Fruit fly (Drosophila melanogaster) whole organism, prepupa: ENCODE results near the gene Abi.

Source experiments
- Blimp-1 ChIP-seq: fragments of 200-800 bp; sonication (Bioruptor generic); optimal IDR thresholded peaks from 3 replicates; lab custom pipeline; 2017; ENCODE audit warnings: missing biosample characterization, missing genetic modification characterization, mild to moderate bottlenecking, moderate library complexity, missing genetic modification reagents
- CG10631 ChIP-seq: fragments of 200-800 bp; sonication (Bioruptor generic); optimal IDR thresholded peaks from 2 replicates; lab custom pipeline; 2016; ENCODE audit warnings: missing biosample characterization, missing genetic modification characterization
- CG11762 ChIP-seq: fragments of 200-800 bp; sonication (Bioruptor generic); optimal IDR thresholded peaks from 3 replicates; lab custom pipeline; 2016; ENCODE audit warnings: missing biosample characterization, missing genetic modification characterization; ENCODE audit not compliant: insufficient read depth
- CG11902 ChIP-seq: fragments of 200-800 bp; sonication (Bioruptor generic); optimal IDR thresholded peaks from 3 replicates; lab custom pipeline; 2016; ENCODE audit warnings: missing biosample characterization, missing genetic modification characterization
- CG15336 ChIP-seq: fragments of 200-800 bp; sonication (Bioruptor generic); IDR thresholded peaks from 2 replicates; pipeline ENCODE4 v1.3.6; 2022; ENCODE audit warnings: missing biosample characterization, missing genetic modification characterization
- CG1621 ChIP-seq: fragments of 200-800 bp; sonication (Bioruptor generic); optimal IDR thresholded peaks from 3 replicates; lab custom pipeline; 2018; ENCODE audit warnings: missing biosample characterization, mild to moderate bottlenecking, missing genetic modification characterization
- CG31627 ChIP-seq: fragments of 200-800 bp; sonication (Bioruptor generic); optimal IDR thresholded peaks from 3 replicates; lab custom pipeline; 2016; ENCODE audit warnings: missing biosample characterization, missing genetic modification characterization
- CG32006 ChIP-seq: fragments of 200-800 bp; sonication (Bioruptor generic); optimal IDR thresholded peaks from 3 replicates; lab custom pipeline; 2017; ENCODE audit warnings: missing biosample characterization, mild to moderate bottlenecking, missing genetic modification characterization
- CG34406 ChIP-seq: fragments of 200-800 bp; sonication (Bioruptor generic); optimal IDR thresholded peaks from 3 replicates; lab custom pipeline; 2016; ENCODE audit warnings: missing biosample characterization, missing genetic modification characterization
- CG3919 ChIP-seq: fragments of 200-800 bp; sonication (Bioruptor generic); optimal IDR thresholded peaks from 3 replicates; lab custom pipeline; 2016; ENCODE audit warnings: missing biosample characterization, missing genetic modification characterization
- CG6163 ChIP-seq: fragments of 200-800 bp; sonication (Bioruptor generic); IDR thresholded peaks from 3 replicates; pipeline ENCODE4 v1.3.6; 2022; ENCODE audit warnings: missing biosample characterization, missing genetic modification characterization
- CG6808 ChIP-seq: fragments of 200-800 bp; sonication (Bioruptor generic); optimal IDR thresholded peaks from 3 replicates; lab custom pipeline; 2017; ENCODE audit warnings: missing biosample characterization, missing genetic modification characterization, mild to moderate bottlenecking, moderate library complexity, missing genetic modification reagents
- CG7368 ChIP-seq: fragments of 200-800 bp; sonication (Bioruptor generic); optimal IDR thresholded peaks from 3 replicates; lab custom pipeline; 2016; ENCODE audit warnings: missing biosample characterization, missing genetic modification characterization
- CG8319 ChIP-seq: fragments of 200-800 bp; sonication (Bioruptor generic); optimal IDR thresholded peaks from 3 replicates; lab custom pipeline; 2016; ENCODE audit warnings: missing biosample characterization, missing genetic modification characterization
- CG8632 ChIP-seq: fragments of 200-800 bp; sonication (Bioruptor generic); optimal IDR thresholded peaks from 3 replicates; lab custom pipeline; 2016; ENCODE audit warnings: missing biosample characterization, missing genetic modification characterization
- CG9139 ChIP-seq: fragments of 200-800 bp; sonication (Bioruptor generic); optimal IDR thresholded peaks from 3 replicates; lab custom pipeline; 2017; ENCODE audit warnings: missing biosample characterization, mild to moderate bottlenecking, missing genetic modification characterization
- Eip75B ChIP-seq: fragments of 200-800 bp; sonication (Bioruptor generic); optimal IDR thresholded peaks from 3 replicates; lab custom pipeline; 2016; ENCODE audit warnings: missing biosample characterization, missing genetic modification characterization
- Eip78C ChIP-seq: fragments of 200-800 bp; sonication (Bioruptor generic); peaks from one replicate; lab custom pipeline; 2016; ENCODE audit warnings: missing biosample characterization, missing genetic modification characterization
- Eip93F ChIP-seq: fragments of 200-800 bp; sonication (Bioruptor generic); optimal IDR thresholded peaks from 2 replicates; lab custom pipeline; 2016; ENCODE audit warnings: missing biosample characterization, mild to moderate bottlenecking, missing genetic modification characterization
- Hr38 ChIP-seq: sonication (Bioruptor generic); optimal IDR thresholded peaks from 2 replicates; lab custom pipeline; 2016; ENCODE audit warnings: missing biosample characterization, missing genetic modification characterization
- Hr4 ChIP-seq: fragments of 200-800 bp; sonication (Bioruptor generic); optimal IDR thresholded peaks from 3 replicates; lab custom pipeline; 2016; ENCODE audit warnings: missing biosample characterization, missing genetic modification characterization
- Lpt ChIP-seq: fragments of 200-800 bp; sonication (Bioruptor generic); optimal IDR thresholded peaks from 3 replicates; lab custom pipeline; 2016; ENCODE audit warnings: missing biosample characterization, missing genetic modification characterization
- OdsH ChIP-seq: fragments of 200-800 bp; sonication (Bioruptor generic); optimal IDR thresholded peaks from 3 replicates; lab custom pipeline; 2016; ENCODE audit warnings: missing biosample characterization, missing genetic modification characterization
- Sox102F ChIP-seq: fragments of 200-800 bp; sonication (Bioruptor generic); optimal IDR thresholded peaks from 2 replicates; lab custom pipeline; 2016; ENCODE audit warnings: missing biosample characterization, mild to moderate bottlenecking, missing genetic modification characterization
- Sox14 ChIP-seq: fragments of 200-800 bp; sonication (Bioruptor generic); optimal IDR thresholded peaks from 3 replicates; lab custom pipeline; 2016; ENCODE audit warnings: missing biosample characterization, missing genetic modification characterization
- Sox15 ChIP-seq: fragments of 200-800 bp; sonication (Bioruptor generic); optimal IDR thresholded peaks from 3 replicates; lab custom pipeline; 2016; ENCODE audit warnings: missing biosample characterization, missing genetic modification characterization
- acj6 ChIP-seq: fragments of 200-800 bp; sonication (Bioruptor generic); optimal IDR thresholded peaks from 3 replicates; lab custom pipeline; 2016; ENCODE audit warnings: missing biosample characterization, missing genetic modification characterization
- cyc ChIP-seq: fragments of 200-800 bp; sonication (Bioruptor generic); optimal IDR thresholded peaks from 3 replicates; lab custom pipeline; 2016; ENCODE audit warnings: missing biosample characterization, missing genetic modification characterization
- dac ChIP-seq: fragments of 200-800 bp; sonication (Bioruptor generic); optimal IDR thresholded peaks from 2 replicates; lab custom pipeline; 2017; ENCODE audit warnings: missing biosample characterization, mild to moderate bottlenecking, missing genetic modification characterization
- dsx ChIP-seq: fragments of 200-800 bp; optimal IDR thresholded peaks from 3 replicates; lab custom pipeline; 2019; ENCODE audit warnings: missing biosample characterization, mild to moderate bottlenecking, missing genetic modification characterization, moderate library complexity; ENCODE audit not compliant: poor library complexity, severe bottlenecking
- eg ChIP-seq: fragments of 200-800 bp; sonication (Bioruptor generic); IDR thresholded peaks from 3 replicates; pipeline ENCODE4 v1.3.6; 2022; ENCODE audit warnings: missing biosample characterization, missing genetic modification characterization
- esn ChIP-seq: fragments of 200-800 bp; sonication (Bioruptor generic); optimal IDR thresholded peaks from 2 replicates; lab custom pipeline; 2016; ENCODE audit warnings: missing biosample characterization, mild to moderate bottlenecking, missing genetic modification characterization, moderate library complexity
- fd59A ChIP-seq: fragments of 200-800 bp; sonication (Bioruptor generic); optimal IDR thresholded peaks from 2 replicates; lab custom pipeline; 2017; ENCODE audit warnings: missing biosample characterization, mild to moderate bottlenecking, missing genetic modification characterization, missing genetic modification reagents
- lz ChIP-seq: fragments of 200-800 bp; sonication (Bioruptor generic); optimal IDR thresholded peaks from 3 replicates; lab custom pipeline; 2016; ENCODE audit warnings: missing biosample characterization, missing genetic modification characterization
- pdm3 ChIP-seq: fragments of 200-800 bp; sonication (Bioruptor generic); optimal IDR thresholded peaks from 3 replicates; lab custom pipeline; 2016; ENCODE audit warnings: missing biosample characterization, missing genetic modification characterization
- spab ChIP-seq: fragments of 200-800 bp; sonication (Bioruptor generic); optimal IDR thresholded peaks from 2 replicates; lab custom pipeline; 2017; ENCODE audit warnings: missing biosample characterization, mild to moderate bottlenecking, missing genetic modification characterization, missing genetic modification reagents
- svp ChIP-seq: fragments of 200-800 bp; sonication (Bioruptor generic); peaks from one replicate; lab custom pipeline; 2016; ENCODE audit warnings: missing biosample characterization, missing genetic modification characterization
- topi ChIP-seq: fragments of 200-800 bp; sonication (Bioruptor generic); optimal IDR thresholded peaks from 3 replicates; lab custom pipeline; 2016; ENCODE audit warnings: missing biosample characterization, missing genetic modification characterization
- vri ChIP-seq: fragments of 200-800 bp; sonication (Bioruptor generic); optimal IDR thresholded peaks from 3 replicates; lab custom pipeline; 2016; ENCODE audit warnings: missing biosample characterization, mild to moderate bottlenecking, missing genetic modification characterization

Gene Abi

dm6 chr3R:14098527-14099109, 23.6 kb downstream of the Abi start (continued):
- TF ChIP-seq CG6163 (GFP tag; lab: Robert Waterston, UW), result peak; percentile 41; the same call in 1 of the 3 replicates
- TF ChIP-seq CG6808, result no peak
- TF ChIP-seq, all 60 proteins: peak for 5

dm6 chr3R:14097980-14098379, 24.2 kb downstream of the Abi start, which contains the start of gene CG9920:
Gene CG9920, minus strand, starts transcription at chr3R:14098080.
- TF ChIP-seq CG6808 (no peak), lz (no peak), Sox15 (GFP tag; lab: Kevin White, UChicago) (no peak), acj6 (GFP tag; lab: Kevin White, UChicago) (no peak), CG31627 (GFP tag; lab: Kevin White, UChicago) (no peak), OdsH (no peak), svp (GFP tag; lab: Kevin White, UChicago) (no peak), pdm3 (GFP tag; lab: Kevin White, UChicago) (no peak)

- TF ChIP-seq Eip75B (GFP tag; lab: Kevin White, UChicago) (no peak), eg (GFP tag; lab: Robert Waterston, UW) (no peak), Blimp-1 (GFP tag; lab: Kevin White, UChicago) (no peak), CG7368 (GFP tag; lab: Kevin White, UChicago) (no peak), CG1621 (tag; lab: Kevin White, UChicago) (no peak)
These were observed 25.4 kb downstream of the Abi start, which contains the start of gene CCHa1 for dm6 chr3R:14096792-14097191. Gene CCHa1, minus strand, starts transcription at chr3R:14096835.

dm6 chr3R:14095916-14096315, 26.3 kb downstream of the Abi start:
- TF ChIP-seq Hr38 (no peak), fd59A (GFP tag; lab: Kevin White, UChicago) (no peak), svp (GFP tag; lab: Kevin White, UChicago) (peak; percentile 25), Sox14 (GFP tag; lab: Kevin White, UChicago) (no peak), dsx (GFP tag; lab: Kevin White, UChicago) (no peak), CG9139 (GFP tag; lab: Kevin White, UChicago) (no peak)

- TF ChIP-seq CG32006 (GFP tag; lab: Kevin White, UChicago), result peak; percentile 25
- no peak for TF ChIP-seq CG7368 (GFP tag; lab: Kevin White, UChicago)
- TF ChIP-seq Eip78C (GFP tag; lab: Kevin White, UChicago), result peak; percentile 68
- no peak for TF ChIP-seq Sox15 (GFP tag; lab: Kevin White, UChicago)
- TF ChIP-seq Hr4 (GFP tag; lab: Kevin White, UChicago), result peak; percentile 7
These were observed 26.8 kb downstream of the Abi start for dm6 chr3R:14095428-14095827.

- TF ChIP-seq CG1621 (tag; lab: Kevin White, UChicago) (peak; percentile 22), lz (peak; percentile 68), Lpt (GFP tag; lab: Kevin White, UChicago) (peak; percentile 25), dac (GFP tag; lab: Kevin White, UChicago) (peak; percentile 9), CG34406 (GFP tag; lab: Kevin White, UChicago) (no peak), vri (no peak), Eip93F (GFP tag; lab: Kevin White, UChicago) (no peak), CG3919 (GFP tag; lab: Kevin White, UChicago) (peak; percentile 55), Sox15 (GFP tag; lab: Kevin White, UChicago) (no peak), Eip78C (GFP tag; lab: Kevin White, UChicago) (peak; percentile 91), CG9139 (GFP tag; lab: Kevin White, UChicago) (no peak), CG8632 (peak; percentile 25), Sox102F (GFP tag; lab: Kevin White, UChicago) (peak; percentile 27), Eip75B (GFP tag; lab: Kevin White, UChicago) (peak; percentile 60), CG8319 (no peak), cyc (GFP tag; lab: Kevin White, UChicago) (peak; percentile 63), topi (GFP tag; lab: Kevin White, UChicago) (peak; percentile 30), CG11902 (GFP tag; lab: Kevin White, UChicago) (peak; percentile 6), CG11762 (no peak), Hr4 (GFP tag; lab: Kevin White, UChicago) (peak; percentile 58), CG15336 (GFP tag; lab: Robert Waterston, UW) (peak; percentile 73), esn (peak; percentile 53), CG10631 (GFP tag; lab: Kevin White, UChicago) (peak; percentile 36), spab (GFP tag; lab: Kevin White, UChicago) (peak; percentile 13), CG31627 (GFP tag; lab: Kevin White, UChicago) (peak; percentile 73)
These were observed 33.2 kb downstream of the Abi start, which contains the start of gene Npc2b for dm6 chr3R:14088887-14089567. Gene Npc2b, plus strand, starts transcription at chr3R:14089517.
